Fruit fly (Drosophila melanogaster): Measurements from ENCODE around the gene CG7634.

DNA sequence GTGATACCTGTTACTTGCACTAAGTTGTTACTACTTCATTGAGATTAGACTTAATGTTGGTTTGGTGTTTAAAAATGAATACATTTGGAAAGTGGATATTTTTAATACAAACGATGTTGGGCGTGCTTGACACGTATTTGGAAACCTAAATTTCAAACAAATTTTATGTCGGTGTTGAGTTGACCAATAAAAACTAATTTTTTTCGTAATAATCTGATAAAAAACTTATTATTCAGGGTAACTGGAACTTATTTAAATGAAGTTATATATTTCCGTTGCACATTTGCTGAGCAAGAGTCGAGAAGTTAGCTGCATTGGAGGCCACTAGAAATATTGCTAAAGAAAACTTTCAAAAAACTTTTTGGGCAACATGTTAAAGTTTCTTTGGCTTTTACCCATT is 23.2 kb upstream of the CG7634 start, which contains the start of gene CG33290:
- TF ChIP-seq Hr96 (GFP tag; optimal IDR thresholded peaks at IDR 0.05) = no peak
- no peak for TF ChIP-seq CG7045 (GFP tag; optimal IDR thresholded peaks at IDR 0.05)
- no peak for TF ChIP-seq CG14711 (tag; optimal IDR thresholded peaks at IDR 0.05)
- no peak for TF ChIP-seq Mnt (GFP tag; optimal IDR thresholded peaks at IDR 0.05)
- TF ChIP-seq toe (GFP tag; optimal IDR thresholded peaks at IDR 0.05) = no peak
- TF ChIP-seq CG33017 (tag; optimal IDR thresholded peaks at IDR 0.05) = no peak
- TF ChIP-seq Clk (GFP tag; optimal IDR thresholded peaks at IDR 0.05) = no peak

Measured in whole organism, adult.